Fruit fly (Drosophila melanogaster): ENCODE measurements around the gene wat.

DNA sequence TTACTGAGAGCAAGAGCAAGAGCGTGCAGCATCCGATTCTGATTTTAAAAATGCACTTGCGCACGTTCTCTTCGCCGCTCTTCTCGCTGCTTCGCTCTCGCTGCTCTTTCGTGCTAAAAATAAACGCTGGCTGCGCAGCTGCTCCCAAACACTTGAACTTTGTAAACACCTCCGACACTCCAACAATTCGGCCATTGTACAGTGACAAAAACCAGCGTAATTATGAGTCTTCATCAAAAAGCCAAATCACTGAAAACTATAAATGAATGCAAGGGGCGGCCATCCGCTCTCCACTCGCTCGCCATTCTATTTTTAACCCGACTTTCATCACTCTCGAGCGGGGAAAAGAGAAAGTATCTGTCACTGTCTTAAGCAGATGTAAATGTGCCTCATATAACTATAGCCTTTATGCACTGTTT lies 44.5 kb upstream of the wat start:
- TF ChIP-seq psq (optimal IDR thresholded peaks at IDR 0.05) (no peak), h (optimal IDR thresholded peaks at IDR 0.05) (no peak), Myc (optimal IDR thresholded peaks at IDR 0.05) (no peak), insv (optimal IDR thresholded peaks at IDR 0.05) (no peak), ttk (optimal IDR thresholded peaks at IDR 0.05) (no peak)
